Worm (Caenorhabditis elegans): Measurements from ENCODE around the gene suf-1.

The suf-1 gene

ce11 chrII:8590684-8591083 lies 13.0 kb upstream of the suf-1 start, which contains the start of gene aptf-4:
Gene aptf-4, plus strand, starts transcription at chrII:8590984.
- TF ChIP-seq B0310.2 (tag; optimal IDR thresholded peaks at IDR 0.05) (no peak), hmg-4 (GFP tag; optimal IDR thresholded peaks at IDR 0.05) (no peak), tbx-37 (GFP tag; conservative IDR thresholded peaks at IDR 0.05) (no peak), ceh-13 (GFP tag; optimal IDR thresholded peaks at IDR 0.05) (no peak), ceh-36 (tag; optimal IDR thresholded peaks at IDR 0.05) (no peak), F13C5.2 (tag; optimal IDR thresholded peaks at IDR 0.05) (no peak), flt-1 (GFP tag; IDR thresholded peaks at IDR 0.05) (no peak), hnd-1 (tag; optimal IDR thresholded peaks at IDR 0.05) (no peak), aly-1 (tag; optimal IDR thresholded peaks at IDR 0.05) (no peak), hmbx-1 (tag; optimal IDR thresholded peaks at IDR 0.05) (no peak), pes-1 (GFP tag; IDR thresholded peaks at IDR 0.05) (no peak), ama-1 (optimal IDR thresholded peaks at IDR 0.05) (no peak), sea-1 (GFP tag; conservative IDR thresholded peaks at IDR 0.05) (no peak), tra-4 (tag; optimal IDR thresholded peaks at IDR 0.05) (no peak), tbx-11 (GFP tag; IDR thresholded peaks at IDR 0.05) (no peak)

DNA sequence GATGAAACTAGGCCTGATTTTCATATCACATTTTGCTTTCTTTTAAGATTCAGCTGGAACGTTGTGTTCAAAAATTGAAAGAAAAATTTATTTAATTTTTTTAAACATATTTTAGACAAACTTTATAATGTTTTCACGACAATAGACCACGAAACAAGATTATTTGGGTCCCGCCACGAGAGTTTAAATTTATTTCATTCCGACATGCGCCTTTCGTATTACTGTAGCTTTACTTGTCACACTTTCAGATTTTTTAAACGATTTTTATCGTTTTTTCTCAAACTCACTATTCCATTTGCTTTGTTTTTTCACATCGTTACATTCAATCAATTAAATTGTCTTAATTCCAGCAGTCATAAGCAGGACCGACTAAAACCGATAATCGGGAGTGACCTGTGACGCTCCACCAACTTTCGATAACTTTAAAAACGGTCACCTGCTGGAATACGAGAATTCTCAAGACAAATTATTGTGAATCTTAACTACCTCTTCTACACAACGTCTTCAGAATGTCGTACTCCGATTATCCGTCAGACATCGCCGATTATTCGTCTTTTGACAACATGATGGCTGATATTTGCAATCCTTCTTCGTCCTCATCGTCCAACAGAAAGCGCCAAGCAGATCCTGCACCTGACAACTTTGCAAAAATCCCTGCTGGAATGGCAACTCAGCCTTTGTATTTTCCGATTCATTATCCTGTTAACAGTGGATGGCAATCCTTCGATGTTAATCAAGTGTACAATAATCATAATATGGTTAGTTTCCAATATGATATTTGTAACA lies 9.6 kb upstream of the suf-1 start, which contains the start of gene aptf-3:
TSS of gene aptf-3 (plus strand) at position 351 of the 786 bp plus-strand sequence.
- TF ChIP-seq ceh-13 (GFP tag; optimal IDR thresholded peaks at IDR 0.05): no peak
- TF ChIP-seq hmg-4 (GFP tag; optimal IDR thresholded peaks at IDR 0.05): no peak

- no peak for TF ChIP-seq tra-4 (tag; optimal IDR thresholded peaks at IDR 0.05)
- TF ChIP-seq hmg-4 (GFP tag; optimal IDR thresholded peaks at IDR 0.05): no peak
- TF ChIP-seq ets-7 (tag; optimal IDR thresholded peaks at IDR 0.05): no peak
- TF ChIP-seq tbx-11 (GFP tag; IDR thresholded peaks at IDR 0.05): no peak
- TF ChIP-seq ama-1 (optimal IDR thresholded peaks at IDR 0.05): no peak
- TF ChIP-seq ceh-13 (GFP tag; optimal IDR thresholded peaks at IDR 0.05): no peak
- no peak for TF ChIP-seq sea-1 (GFP tag; conservative IDR thresholded peaks at IDR 0.05)
- TF ChIP-seq tbx-37 (GFP tag; conservative IDR thresholded peaks at IDR 0.05): no peak
- no peak for TF ChIP-seq hnd-1 (tag; optimal IDR thresholded peaks at IDR 0.05)
- no peak for TF ChIP-seq F13C5.2 (tag; optimal IDR thresholded peaks at IDR 0.05)
- TF ChIP-seq scrt-1 (GFP tag; IDR thresholded peaks at IDR 0.05): no peak
- no peak for TF ChIP-seq B0310.2 (tag; optimal IDR thresholded peaks at IDR 0.05)
Measured at ce11 chrII:8599214-8599613, 4.4 kb upstream of the suf-1 start, which contains the start of gene F28C6.5. Gene F28C6.5, plus strand, starts transcription at chrII:8599514.

- no peak for TF ChIP-seq tbx-11 (GFP tag; IDR thresholded peaks at IDR 0.05)
Measured at ce11 chrII:8600165-8600564, 3.5 kb upstream of the suf-1 start, which contains the start of gene pigg-1. Gene pigg-1, minus strand, starts transcription at chrII:8600265.

- TF ChIP-seq hmbx-1 (tag; optimal IDR thresholded peaks at IDR 0.05): no peak
- no peak for TF ChIP-seq tbx-11 (GFP tag; IDR thresholded peaks at IDR 0.05)
- TF ChIP-seq scrt-1 (GFP tag; IDR thresholded peaks at IDR 0.05): no peak
- TF ChIP-seq sea-1 (GFP tag; conservative IDR thresholded peaks at IDR 0.05): no peak
- TF ChIP-seq B0310.2 (tag; optimal IDR thresholded peaks at IDR 0.05): no peak
- TF ChIP-seq ama-1 (optimal IDR thresholded peaks at IDR 0.05): no peak
- no peak for TF ChIP-seq ets-7 (tag; optimal IDR thresholded peaks at IDR 0.05)
- no peak for TF ChIP-seq pes-1 (GFP tag; IDR thresholded peaks at IDR 0.05)
- no peak for TF ChIP-seq flt-1 (GFP tag; IDR thresholded peaks at IDR 0.05)
- TF ChIP-seq hnd-1 (tag; optimal IDR thresholded peaks at IDR 0.05): no peak
- no peak for TF ChIP-seq tra-4 (tag; optimal IDR thresholded peaks at IDR 0.05)
- no peak for TF ChIP-seq ceh-13 (GFP tag; optimal IDR thresholded peaks at IDR 0.05)
- TF ChIP-seq ceh-36 (tag; optimal IDR thresholded peaks at IDR 0.05): no peak
- no peak for TF ChIP-seq tbx-37 (GFP tag; conservative IDR thresholded peaks at IDR 0.05)
- no peak for TF ChIP-seq hmg-4 (GFP tag; optimal IDR thresholded peaks at IDR 0.05)
- TF ChIP-seq aly-1 (tag; optimal IDR thresholded peaks at IDR 0.05): no peak
Measured at ce11 chrII:8602337-8602944, 1.2 kb upstream of the suf-1 start, which contains the start of the genes cpf-1 and rpl-26. Gene cpf-1, minus strand, starts transcription at chrII:8602440. Gene rpl-26, plus strand, starts transcription at chrII:8602785.

DNA sequence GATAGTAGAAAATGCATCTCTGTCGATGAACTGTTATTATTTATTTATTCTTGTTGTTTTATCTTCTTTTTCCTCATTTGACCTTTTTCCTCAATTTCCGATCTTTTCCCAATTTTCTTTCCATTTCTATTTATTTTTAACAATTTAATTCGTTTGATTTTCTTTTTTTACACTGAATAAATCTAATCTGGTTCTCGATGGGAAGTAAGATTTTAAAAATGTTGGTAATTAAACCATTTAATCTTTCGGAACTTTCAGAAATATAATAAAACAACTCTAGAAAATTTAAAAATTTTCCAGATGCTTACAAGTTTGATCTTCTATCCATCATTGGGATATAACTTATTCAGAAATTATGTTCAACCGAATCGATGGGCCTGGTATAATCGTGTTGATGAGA lies 2.9 kb downstream of the suf-1 start, which contains the start of gene F28C6.8:
TSS of gene F28C6.8 (plus strand) at position 301 of the 400 bp plus-strand sequence.
- no peak for TF ChIP-seq sea-1 (GFP tag; conservative IDR thresholded peaks at IDR 0.05)
- no peak for TF ChIP-seq ets-7 (tag; optimal IDR thresholded peaks at IDR 0.05)
- TF ChIP-seq F13C5.2 (tag; optimal IDR thresholded peaks at IDR 0.05): no peak
- TF ChIP-seq hmg-4 (GFP tag; optimal IDR thresholded peaks at IDR 0.05): no peak
- TF ChIP-seq pes-1 (GFP tag; IDR thresholded peaks at IDR 0.05): no peak
- TF ChIP-seq ama-1 (optimal IDR thresholded peaks at IDR 0.05): no peak
- no peak for TF ChIP-seq B0310.2 (tag; optimal IDR thresholded peaks at IDR 0.05)
- TF ChIP-seq flt-1 (GFP tag; IDR thresholded peaks at IDR 0.05): no peak
- no peak for TF ChIP-seq tbx-37 (GFP tag; conservative IDR thresholded peaks at IDR 0.05)
- TF ChIP-seq tbx-11 (GFP tag; IDR thresholded peaks at IDR 0.05): no peak
- TF ChIP-seq aly-1 (tag; optimal IDR thresholded peaks at IDR 0.05): no peak
- no peak for TF ChIP-seq ceh-36 (tag; optimal IDR thresholded peaks at IDR 0.05)
- TF ChIP-seq hmbx-1 (tag; optimal IDR thresholded peaks at IDR 0.05): no peak
- TF ChIP-seq ceh-13 (GFP tag; optimal IDR thresholded peaks at IDR 0.05): no peak
- no peak for TF ChIP-seq hnd-1 (tag; optimal IDR thresholded peaks at IDR 0.05)
- no peak for TF ChIP-seq tra-4 (tag; optimal IDR thresholded peaks at IDR 0.05)
- no peak for TF ChIP-seq scrt-1 (GFP tag; IDR thresholded peaks at IDR 0.05)

DNA sequence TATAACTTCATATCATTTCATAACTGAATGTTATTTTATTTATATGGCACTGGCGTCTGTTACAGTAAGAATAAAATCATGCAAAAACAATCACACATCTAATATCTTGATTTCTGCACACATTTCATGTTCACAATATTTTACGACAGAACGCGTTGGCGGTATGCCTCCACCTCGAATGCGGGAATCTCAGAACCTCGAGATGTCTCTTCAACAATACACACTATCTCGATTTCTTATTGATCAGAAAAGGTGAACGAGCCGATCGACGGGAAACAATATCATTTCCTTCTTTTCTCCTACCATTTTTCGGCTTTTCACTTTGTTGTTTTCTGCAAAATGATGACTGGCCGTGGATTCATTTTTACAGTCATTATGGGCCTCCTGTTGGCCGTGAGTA lies 4.0 kb downstream of the suf-1 start, which contains the start of gene F28C6.10:
TSS of gene F28C6.10 (plus strand) at position 301 of the 400 bp plus-strand sequence.
- TF ChIP-seq tbx-11 (GFP tag; IDR thresholded peaks at IDR 0.05): no peak
- no peak for TF ChIP-seq ceh-36 (tag; optimal IDR thresholded peaks at IDR 0.05)
- TF ChIP-seq B0310.2 (tag; optimal IDR thresholded peaks at IDR 0.05): no peak
- no peak for TF ChIP-seq hnd-1 (tag; optimal IDR thresholded peaks at IDR 0.05)
- TF ChIP-seq tbx-37 (GFP tag; conservative IDR thresholded peaks at IDR 0.05): no peak
